Fruit fly (Drosophila melanogaster): ENCODE data around the gene cad.
A peak's percentile ranks its signal among the peaks of the same experiment; 100 is the strongest.

cad gene

dm6 chr2L:20821249-20822024 lies 50.9 kb downstream of the cad start (continued):
- TF ChIP-seq Antp (GFP tag; optimal IDR thresholded peaks at IDR 0.05) = no peak
- TF ChIP-seq zen2 (GFP tag; IDR thresholded peaks at IDR 0.05; ENCODE audit: partially characterized antibody) = peak; percentile 56; the same call in 2 of the 3 replicates
- TF ChIP-seq CG8359 (GFP tag; optimal IDR thresholded peaks at IDR 0.05; ENCODE audit: borderline replicate concordance) = no peak
- TF ChIP-seq tna (GFP tag; IDR thresholded peaks at IDR 0.05; ENCODE audit: partially characterized antibody) = peak; percentile 44; the same call in 1 of the 2 replicates
- no peak for TF ChIP-seq esg (GFP tag; conservative IDR thresholded peaks at IDR 0.05)
- TF ChIP-seq sd (tag; optimal IDR thresholded peaks at IDR 0.05) = peak; percentile 9
- no peak for TF ChIP-seq Bteb2 (GFP tag; optimal IDR thresholded peaks at IDR 0.05)
- 0 out of 2 replicates have a peak, but pooled peaks have one; percentile 24 for TF ChIP-seq CG16779 (GFP tag; IDR thresholded peaks at IDR 0.05)
- TF ChIP-seq rib (GFP tag; IDR thresholded peaks at IDR 0.05) = no peak
- peak; percentile 23 for TF ChIP-seq HLHmδ (GFP tag; optimal IDR thresholded peaks at IDR 0.05)
- TF ChIP-seq CG14710 (tag; optimal IDR thresholded peaks at IDR 0.05) = peak; percentile 11
- TF ChIP-seq CG6813 (GFP tag; optimal IDR thresholded peaks at IDR 0.05) = peak; percentile 18
- TF ChIP-seq CG12659 (GFP tag; optimal IDR thresholded peaks at IDR 0.05) = no peak
- peak; percentile 83 for TF ChIP-seq CG10543 (GFP tag; optimal IDR thresholded peaks at IDR 0.05)
- TF ChIP-seq Trl (optimal IDR thresholded peaks at IDR 0.05) = peak; percentile 84 to 90
- no peak for TF ChIP-seq Trl (GFP tag; optimal IDR thresholded peaks at IDR 0.05)
- TF ChIP-seq Bgb (GFP tag; IDR thresholded peaks at IDR 0.05; ENCODE audit: partially characterized antibody) = peak; percentile 40; the same call in 1 of the 2 replicates
- TF ChIP-seq CG8478 (optimal IDR thresholded peaks at IDR 0.05) = no peak
- TF ChIP-seq CG13287 (GFP tag; IDR thresholded peaks at IDR 0.05; ENCODE audit: partially characterized antibody) = peak; percentile 56
- TF ChIP-seq CG13894 (tag; optimal IDR thresholded peaks at IDR 0.05) = peak; percentile 79
- TF ChIP-seq CG4404 (GFP tag; IDR thresholded peaks at IDR 0.05) = no peak
- TF ChIP-seq CG11085 (GFP tag; IDR thresholded peaks at IDR 0.05) = no peak
- TF ChIP-seq trem (tag; optimal IDR thresholded peaks at IDR 0.05) = peak; percentile 14
- no peak for TF ChIP-seq bcd (GFP tag; optimal IDR thresholded peaks at IDR 0.05)
- no peak for TF ChIP-seq D (optimal IDR thresholded peaks at IDR 0.05)
- TF ChIP-seq D (GFP tag; optimal IDR thresholded peaks at IDR 0.05) = no peak
- TF ChIP-seq B-H1 (GFP tag; IDR thresholded peaks at IDR 0.05) = no peak; the same call in 2 of the 3 replicates
- peak; percentile 91 for TF ChIP-seq CG6175 (GFP tag; IDR thresholded peaks at IDR 0.05)
- peak; percentile 22 for TF ChIP-seq CG18599 (GFP tag; optimal IDR thresholded peaks at IDR 0.05)
- TF ChIP-seq CG2712 (tag; optimal IDR thresholded peaks at IDR 0.05) = peak; percentile 13
- no peak for TF ChIP-seq CG33557 (GFP tag; optimal IDR thresholded peaks at IDR 0.05)
- peak; percentile 8 for TF ChIP-seq Fer3 (tag; optimal IDR thresholded peaks at IDR 0.05)
- no peak for TF ChIP-seq mirr (GFP tag; optimal IDR thresholded peaks at IDR 0.05)
- no peak for TF ChIP-seq aop (GFP tag; IDR thresholded peaks at IDR 0.05)
- TF ChIP-seq CG12769 (tag; optimal IDR thresholded peaks at IDR 0.05) = peak; percentile 94
- TF ChIP-seq TFAM (GFP tag; optimal IDR thresholded peaks at IDR 0.05) = no peak
- no peak for TF ChIP-seq HLH3B (GFP tag; IDR thresholded peaks at IDR 0.05)
- no peak for TF ChIP-seq CG31388 (GFP tag; optimal IDR thresholded peaks at IDR 0.05)
- 0 out of 2 replicates have a peak, but pooled peaks have one; percentile 36 for TF ChIP-seq Rfx (GFP tag; IDR thresholded peaks at IDR 0.05)
- 0 out of 3 replicates have a peak, but pooled peaks have one; percentile 47 for TF ChIP-seq ase (GFP tag; IDR thresholded peaks at IDR 0.05)
- no peak for TF ChIP-seq Hr78 (GFP tag; optimal IDR thresholded peaks at IDR 0.05)
- TF ChIP-seq CG4617 (GFP tag; optimal IDR thresholded peaks at IDR 0.05; ENCODE audit: borderline replicate concordance) = no peak
- TF ChIP-seq CG17802 (tag; optimal IDR thresholded peaks at IDR 0.05) = peak; percentile 94
- TF ChIP-seq CG15601 (tag; optimal IDR thresholded peaks at IDR 0.05) = no peak
- peak; percentile 41; the same call in 1 of the 2 replicates for TF ChIP-seq onecut (GFP tag; IDR thresholded peaks at IDR 0.05)
- TF ChIP-seq ssp (GFP tag; IDR thresholded peaks at IDR 0.05) = no peak
- TF ChIP-seq Eip74EF (GFP tag; optimal IDR thresholded peaks at IDR 0.05) = peak in 1 of 2 experiments; percentile 21
- no peak for TF ChIP-seq Hmx (GFP tag; optimal IDR thresholded peaks at IDR 0.05)

All from whole organism, embryonic.